Fruit fly (Drosophila melanogaster): ENCODE data around the gene Grl36b.

DNA sequence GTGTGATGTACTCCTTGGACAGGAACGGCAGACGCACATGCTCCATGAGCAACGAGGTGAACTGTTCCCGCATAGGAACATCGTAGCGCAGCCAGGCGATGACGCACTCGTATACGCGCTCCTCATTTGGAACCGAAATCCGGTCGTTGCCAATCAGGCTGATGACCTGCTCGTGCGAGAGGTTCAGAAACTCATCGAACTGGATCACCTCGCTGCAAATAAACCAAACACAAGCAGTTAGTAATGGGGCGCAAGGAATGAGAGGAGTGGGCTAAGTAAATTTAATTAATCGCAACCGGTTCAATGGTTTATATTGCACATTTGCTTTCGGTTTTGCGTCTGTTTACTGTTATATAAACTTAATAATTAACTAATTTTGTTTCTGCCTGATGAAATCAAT, 9.1 kb upstream of the Grl36b start:
- no peak for TF ChIP-seq cad (GFP tag; optimal IDR thresholded peaks at IDR 0.05)
- TF ChIP-seq Asciz (GFP tag; optimal IDR thresholded peaks at IDR 0.05): no peak
- no peak for TF ChIP-seq Bgb (GFP tag; IDR thresholded peaks at IDR 0.05; ENCODE audit: partially characterized antibody)
- no peak for TF ChIP-seq Mrtf (GFP tag; IDR thresholded peaks at IDR 0.05)
- TF ChIP-seq Sry-δ (GFP tag; optimal IDR thresholded peaks at IDR 0.05): no peak
- no peak for TF ChIP-seq Xbp1 (GFP tag; optimal IDR thresholded peaks at IDR 0.05)
- no peak for TF ChIP-seq sens (GFP tag)
- TF ChIP-seq gt (GFP tag; IDR thresholded peaks at IDR 0.05): no peak
